Fruit fly (Drosophila melanogaster): Measurements from ENCODE around the gene CG43085.

DNA sequence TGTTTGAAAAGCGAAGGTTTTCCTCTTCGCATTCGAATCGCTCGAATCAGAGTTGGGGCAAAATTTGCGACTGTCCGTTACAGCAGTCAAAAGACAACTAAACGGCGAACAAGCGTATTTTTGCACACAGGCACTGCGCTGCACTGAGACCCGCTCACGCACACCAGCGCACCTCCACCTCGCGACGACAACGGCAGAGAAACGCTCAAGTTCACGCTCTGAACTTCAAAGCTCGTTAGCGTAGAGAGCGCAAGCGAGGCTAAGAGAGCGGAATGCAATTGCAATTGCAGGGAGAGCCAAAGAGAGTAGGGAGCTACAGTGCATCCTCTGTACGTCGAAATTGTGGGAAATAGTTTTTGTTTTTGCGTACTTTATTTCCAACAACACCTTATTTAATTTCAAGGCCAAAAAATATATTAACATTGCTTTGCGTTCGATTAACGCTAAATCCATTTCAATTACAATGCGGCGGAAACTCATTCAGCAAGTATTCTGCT, 27.3 kb downstream of the CG43085 start, which contains the start of gene Eip74EF:
- no peak for TF ChIP-seq CG8478 (optimal IDR thresholded peaks at IDR 0.05)
- TF ChIP-seq CTCF (optimal IDR thresholded peaks at IDR 0.05): no peak
